Worm (Caenorhabditis elegans): ENCODE data around the gene F07C3.3.

F07C3.3 gene

ce11 chrV:9207377-9207776, 24.8 kb downstream of the F07C3.3 start, which contains the start of gene inx-10:
Gene inx-10, minus strand, starts transcription at chrV:9207477.
- no peak for TF ChIP-seq ceh-13 (GFP tag; optimal IDR thresholded peaks at IDR 0.05)
- TF ChIP-seq hnd-1 (tag; optimal IDR thresholded peaks at IDR 0.05): no peak
- TF ChIP-seq aly-1 (tag; optimal IDR thresholded peaks at IDR 0.05): no peak
- TF ChIP-seq B0310.2 (tag; optimal IDR thresholded peaks at IDR 0.05): no peak
- TF ChIP-seq tbx-11 (GFP tag; IDR thresholded peaks at IDR 0.05): no peak
- TF ChIP-seq F13C5.2 (tag; optimal IDR thresholded peaks at IDR 0.05): no peak
- TF ChIP-seq ceh-36 (tag; optimal IDR thresholded peaks at IDR 0.05): no peak
- no peak for TF ChIP-seq hmbx-1 (tag; optimal IDR thresholded peaks at IDR 0.05)
- TF ChIP-seq ets-7 (tag; optimal IDR thresholded peaks at IDR 0.05): no peak
- TF ChIP-seq sea-1 (GFP tag; conservative IDR thresholded peaks at IDR 0.05): no peak
- no peak for TF ChIP-seq hmg-4 (GFP tag; optimal IDR thresholded peaks at IDR 0.05)
- TF ChIP-seq tra-4 (tag; optimal IDR thresholded peaks at IDR 0.05): no peak
- TF ChIP-seq ama-1 (optimal IDR thresholded peaks at IDR 0.05): no peak
- no peak for TF ChIP-seq pes-1 (GFP tag; IDR thresholded peaks at IDR 0.05)
- no peak for TF ChIP-seq scrt-1 (GFP tag; IDR thresholded peaks at IDR 0.05)

ce11 chrV:9202710-9203109, 29.5 kb downstream of the F07C3.3 start, which contains the start of gene asp-2:
Gene asp-2, plus strand, starts transcription at chrV:9203077.
- no peak for TF ChIP-seq hnd-1 (tag; optimal IDR thresholded peaks at IDR 0.05)
- TF ChIP-seq ama-1 (optimal IDR thresholded peaks at IDR 0.05): no peak
- TF ChIP-seq ceh-13 (GFP tag; optimal IDR thresholded peaks at IDR 0.05): no peak
- TF ChIP-seq flt-1 (GFP tag; IDR thresholded peaks at IDR 0.05): no peak
- no peak for TF ChIP-seq aly-1 (tag; optimal IDR thresholded peaks at IDR 0.05)
- no peak for TF ChIP-seq tra-4 (tag; optimal IDR thresholded peaks at IDR 0.05)
- no peak for TF ChIP-seq F13C5.2 (tag; optimal IDR thresholded peaks at IDR 0.05)
- TF ChIP-seq hmg-4 (GFP tag; optimal IDR thresholded peaks at IDR 0.05): no peak
- TF ChIP-seq ceh-36 (tag; optimal IDR thresholded peaks at IDR 0.05): no peak
- no peak for TF ChIP-seq sea-1 (GFP tag; conservative IDR thresholded peaks at IDR 0.05)
- TF ChIP-seq tbx-11 (GFP tag; IDR thresholded peaks at IDR 0.05): no peak
- no peak for TF ChIP-seq scrt-1 (GFP tag; IDR thresholded peaks at IDR 0.05)
- no peak for TF ChIP-seq tbx-37 (GFP tag; conservative IDR thresholded peaks at IDR 0.05)
- no peak for TF ChIP-seq hmbx-1 (tag; optimal IDR thresholded peaks at IDR 0.05)

ce11 chrV:9198887-9199286, 33.3 kb downstream of the F07C3.3 start, which contains the start of gene str-177:
Gene str-177, minus strand, starts transcription at chrV:9198987.
- TF ChIP-seq ceh-13 (GFP tag; optimal IDR thresholded peaks at IDR 0.05): no peak
- no peak for TF ChIP-seq hmg-4 (GFP tag; optimal IDR thresholded peaks at IDR 0.05)
- no peak for TF ChIP-seq ceh-36 (tag; optimal IDR thresholded peaks at IDR 0.05)
- TF ChIP-seq sea-1 (GFP tag; conservative IDR thresholded peaks at IDR 0.05): no peak
- no peak for TF ChIP-seq B0310.2 (tag; optimal IDR thresholded peaks at IDR 0.05)
- no peak for TF ChIP-seq aly-1 (tag; optimal IDR thresholded peaks at IDR 0.05)
- TF ChIP-seq ets-7 (tag; optimal IDR thresholded peaks at IDR 0.05): no peak
- no peak for TF ChIP-seq F13C5.2 (tag; optimal IDR thresholded peaks at IDR 0.05)
- no peak for TF ChIP-seq scrt-1 (GFP tag; IDR thresholded peaks at IDR 0.05)
- TF ChIP-seq tra-4 (tag; optimal IDR thresholded peaks at IDR 0.05): no peak
- TF ChIP-seq hmbx-1 (tag; optimal IDR thresholded peaks at IDR 0.05): no peak
- TF ChIP-seq tbx-11 (GFP tag; IDR thresholded peaks at IDR 0.05): no peak
- TF ChIP-seq pes-1 (GFP tag; IDR thresholded peaks at IDR 0.05): no peak
- no peak for TF ChIP-seq ama-1 (optimal IDR thresholded peaks at IDR 0.05)
- TF ChIP-seq hnd-1 (tag; optimal IDR thresholded peaks at IDR 0.05): no peak
- TF ChIP-seq tbx-37 (GFP tag; conservative IDR thresholded peaks at IDR 0.05): no peak
- TF ChIP-seq flt-1 (GFP tag; IDR thresholded peaks at IDR 0.05): no peak

- TF ChIP-seq aly-1 (tag; optimal IDR thresholded peaks at IDR 0.05) (no peak), ceh-13 (GFP tag; optimal IDR thresholded peaks at IDR 0.05) (no peak), tbx-11 (GFP tag; IDR thresholded peaks at IDR 0.05) (no peak), ets-7 (tag; optimal IDR thresholded peaks at IDR 0.05) (no peak)
These were observed 35.1 kb downstream of the F07C3.3 start, which contains the start of gene C24B5.4 for ce11 chrV:9197121-9197520. Gene C24B5.4, minus strand, starts transcription at chrV:9197326.

- no peak for TF ChIP-seq ceh-36 (tag; optimal IDR thresholded peaks at IDR 0.05)
These were observed 38.1 kb downstream of the F07C3.3 start for ce11 chrV:9194055-9194454.

ce11 chrV:9191406-9191805, 40.8 kb downstream of the F07C3.3 start, which contains the start of gene sphr-1:
Gene sphr-1, plus strand, starts transcription at chrV:9191610.
- TF ChIP-seq sea-1 (GFP tag; conservative IDR thresholded peaks at IDR 0.05): no peak
- no peak for TF ChIP-seq scrt-1 (GFP tag; IDR thresholded peaks at IDR 0.05)
- no peak for TF ChIP-seq ama-1 (optimal IDR thresholded peaks at IDR 0.05)
- no peak for TF ChIP-seq aly-1 (tag; optimal IDR thresholded peaks at IDR 0.05)
- no peak for TF ChIP-seq hmg-4 (GFP tag; optimal IDR thresholded peaks at IDR 0.05)
- no peak for TF ChIP-seq pes-1 (GFP tag; IDR thresholded peaks at IDR 0.05)
- no peak for TF ChIP-seq F13C5.2 (tag; optimal IDR thresholded peaks at IDR 0.05)
- no peak for TF ChIP-seq ceh-36 (tag; optimal IDR thresholded peaks at IDR 0.05)
- no peak for TF ChIP-seq tbx-37 (GFP tag; conservative IDR thresholded peaks at IDR 0.05)
- no peak for TF ChIP-seq ets-7 (tag; optimal IDR thresholded peaks at IDR 0.05)
- no peak for TF ChIP-seq tbx-11 (GFP tag; IDR thresholded peaks at IDR 0.05)
- no peak for TF ChIP-seq B0310.2 (tag; optimal IDR thresholded peaks at IDR 0.05)
- TF ChIP-seq hmbx-1 (tag; optimal IDR thresholded peaks at IDR 0.05): no peak
- TF ChIP-seq hnd-1 (tag; optimal IDR thresholded peaks at IDR 0.05): no peak
- no peak for TF ChIP-seq tra-4 (tag; optimal IDR thresholded peaks at IDR 0.05)
- no peak for TF ChIP-seq flt-1 (GFP tag; IDR thresholded peaks at IDR 0.05)
- no peak for TF ChIP-seq ceh-13 (GFP tag; optimal IDR thresholded peaks at IDR 0.05)

- TF ChIP-seq tbx-37 (GFP tag; conservative IDR thresholded peaks at IDR 0.05) (no peak), ceh-13 (GFP tag; optimal IDR thresholded peaks at IDR 0.05) (no peak), tra-4 (tag; optimal IDR thresholded peaks at IDR 0.05) (no peak), flt-1 (GFP tag; IDR thresholded peaks at IDR 0.05) (no peak)
These were observed 46.2 kb downstream of the F07C3.3 start for ce11 chrV:9186028-9186427.
